Fruit fly (Drosophila melanogaster) S2 (cell line): ENCODE data around the gene fmt.

ENCODE experiments used
- CG8478 ChIP-seq: fragments of >200 bp; optimal IDR thresholded peaks from 2 replicates; lab custom pipeline; 2018
- CTCF ChIP-seq, 2 experiments: fragments of >200 bp; optimal IDR thresholded peaks; 2 replicates each; lab custom pipeline; 2018

- TF ChIP-seq CG8478 (lab: Kevin White, UChicago): no peak
- TF ChIP-seq CTCF (optimal IDR thresholded peaks at IDR 0.05; lab: Kevin White, UChicago): no peak
These were observed 37.0 kb downstream of the fmt start, which contains the start of gene Lcp65Af for dm6 chr3L:6136691-6137090.
